Worm (Caenorhabditis elegans) whole organism, L4 larva: Measurements from ENCODE around the gene nhr-9.

Experiments used
- T20F7.1 ChIP-seq: fragments of 200-800 bp; sonication (Bioruptor generic); optimal IDR thresholded peaks from 2 replicates; lab custom pipeline; 2018; ENCODE audit warnings: mild to moderate bottlenecking, missing genetic modification characterization, missing compliant biosample characterization
- Y48G9A.11 ChIP-seq: fragments of 200-800 bp; sonication (Bioruptor generic); IDR thresholded peaks from 2 replicates; pipeline ENCODE4 v1.3.6; 2022; ENCODE audit warnings: missing genetic modification reagents, missing genetic modification characterization, missing compliant biosample characterization
- Y5F2A.4 ChIP-seq: fragments of 200-800 bp; sonication (Bioruptor generic); optimal IDR thresholded peaks from 2 replicates; lab custom pipeline; 2018; ENCODE audit warnings: mild to moderate bottlenecking, missing genetic modification characterization, missing compliant biosample characterization
- ZK337.2 ChIP-seq: fragments of 200-800 bp; sonication (Bioruptor generic); IDR thresholded peaks from 2 replicates; pipeline ENCODE4 v1.3.6; 2022; ENCODE audit warnings: missing genetic modification reagents, missing genetic modification characterization, missing compliant biosample characterization
- ZK546.5 ChIP-seq, 2 experiments: sonication (generic microtip); optimal IDR thresholded peaks; 2 replicates each; lab custom pipeline; 2017; ENCODE audit warnings: missing biosample characterization in 2 of 2, missing genetic modification characterization in 2 of 2
- aha-1 ChIP-seq: fragments of 150-350 bp; peaks from one replicate; lab custom pipeline; 2014; ENCODE audit warnings: missing biosample characterization, missing genetic modification characterization
- aly-2 ChIP-seq: sonication (generic microtip); optimal IDR thresholded peaks from 2 replicates; lab custom pipeline; 2018; ENCODE audit warnings: missing biosample characterization, missing genetic modification characterization
- ama-1 ChIP-seq: fragments of 150-350 bp; optimal IDR thresholded peaks from 2 replicates; lab custom pipeline; 2014; ENCODE audit warnings: inconsistent platforms, mixed read lengths
- arid-1 ChIP-seq: fragments of 200-800 bp; sonication (Bioruptor generic); conservative IDR thresholded peaks from 2 replicates; pipeline ENCODE4 v1.3.6; 2022; ENCODE audit warnings: missing genetic modification reagents, missing genetic modification characterization, missing compliant biosample characterization
- ceh-32 ChIP-seq: sonication (generic microtip); optimal IDR thresholded peaks from 2 replicates; lab custom pipeline; 2016; ENCODE audit warnings: mild to moderate bottlenecking, missing genetic modification characterization, missing compliant biosample characterization; ENCODE audit not compliant: poor library complexity
- ceh-44 ChIP-seq: fragments of 200-800 bp; sonication (Bioruptor generic); IDR thresholded peaks from 2 replicates; pipeline ENCODE4 v1.3.6; 2022; ENCODE audit warnings: missing genetic modification reagents, missing genetic modification characterization, missing compliant biosample characterization
- ceh-62 ChIP-seq: sonication (generic microtip); optimal IDR thresholded peaks from 2 replicates; lab custom pipeline; 2017; ENCODE audit warnings: missing biosample characterization, missing genetic modification characterization
- cey-2 ChIP-seq: sonication (generic microtip); optimal IDR thresholded peaks from 3 replicates; lab custom pipeline; 2017; ENCODE audit warnings: missing genetic modification characterization, mild to moderate bottlenecking, missing compliant biosample characterization, antibody characterized with exemption, borderline replicate concordance; ENCODE audit not compliant: insufficient read depth
- daf-16 ChIP-seq, 3 experiments: sonication (generic microtip); optimal IDR thresholded peaks; 2 replicates each; lab custom pipeline; 2016 to 2017; ENCODE audit warnings: missing genetic modification characterization in 3 of 3, missing genetic modification reagents in 3 of 3, mild to moderate bottlenecking in 2 of 3, missing compliant biosample characterization in 2 of 3, missing biosample characterization in 1 of 3, moderate library complexity in 1 of 3
- dmd-6 ChIP-seq: fragments of 200-800 bp; sonication (Bioruptor generic); IDR thresholded peaks from 2 replicates; pipeline ENCODE4 v1.3.6; 2022; ENCODE audit warnings: missing genetic modification reagents, missing genetic modification characterization, missing compliant biosample characterization
- dpl-1 ChIP-seq: fragments of 150-350 bp; optimal IDR thresholded peaks from 2 replicates; lab custom pipeline; 2014; ENCODE audit warnings: missing biosample characterization, missing genetic modification reagents, missing genetic modification characterization
- dve-1 ChIP-seq: sonication (generic microtip); optimal IDR thresholded peaks from 2 replicates; lab custom pipeline; 2017; ENCODE audit warnings: antibody characterized with exemption, mild to moderate bottlenecking, missing genetic modification characterization, missing compliant biosample characterization; ENCODE audit not compliant: insufficient read depth
- gei-8 ChIP-seq: fragments of 200-800 bp; sonication (Bioruptor generic); optimal IDR thresholded peaks from 2 replicates; lab custom pipeline; 2018; ENCODE audit warnings: mild to moderate bottlenecking, missing genetic modification characterization, missing compliant biosample characterization
- hif-1 ChIP-seq, 2 experiments: sonication (generic microtip); optimal IDR thresholded peaks; 2 replicates each; lab custom pipeline; 2016 to 2017; ENCODE audit warnings: missing compliant biosample characterization in 2 of 2, missing genetic modification characterization in 2 of 2, missing genetic modification reagents in 2 of 2, missing genotype in 2 of 2, mild to moderate bottlenecking in 1 of 2
- hlh-11 ChIP-seq: fragments of 200-800 bp; sonication (Bioruptor generic); optimal IDR thresholded peaks from 2 replicates; lab custom pipeline; 2018; ENCODE audit warnings: mild to moderate bottlenecking, missing genetic modification characterization, missing compliant biosample characterization
- hlh-30 ChIP-seq: sonication (generic microtip); optimal IDR thresholded peaks from 2 replicates; lab custom pipeline; 2017; ENCODE audit warnings: antibody characterized with exemption, mild to moderate bottlenecking, missing genetic modification characterization, missing compliant biosample characterization; ENCODE audit not compliant: insufficient read depth
- jun-1 ChIP-seq: fragments of 150-350 bp; optimal IDR thresholded peaks from 2 replicates; lab custom pipeline; 2014; ENCODE audit warnings: missing biosample characterization, missing genetic modification reagents, missing genetic modification characterization
- lim-7 ChIP-seq: fragments of 200-800 bp; sonication (Bioruptor generic); IDR thresholded peaks from 2 replicates; pipeline ENCODE4 v1.3.6; 2022; ENCODE audit warnings: missing genetic modification characterization, missing compliant biosample characterization
- lin-15B ChIP-seq: fragments of 150-350 bp; sonication (generic microtip); optimal IDR thresholded peaks from 3 replicates; lab custom pipeline; 2014; ENCODE audit warnings: missing biosample characterization, missing genetic modification characterization
- lin-29 ChIP-seq: fragments of 200-800 bp; sonication (Bioruptor generic); IDR thresholded peaks from 2 replicates; pipeline ENCODE4 v1.3.6; 2022; ENCODE audit warnings: missing genetic modification reagents, missing genetic modification characterization, missing compliant biosample characterization
- lin-39 ChIP-seq: fragments of 150-350 bp; optimal IDR thresholded peaks from 2 replicates; lab custom pipeline; 2014; ENCODE audit warnings: missing biosample characterization, missing genetic modification reagents, missing genetic modification characterization
- lsy-2 ChIP-seq, 2 experiments: fragments of 150-350 bp in 1 of 2; sonication (generic microtip) in 1 of 2; optimal IDR thresholded peaks; 2 replicates each; lab custom pipeline; 2014 to 2017; ENCODE audit warnings: missing biosample characterization in 2 of 2, missing genetic modification characterization in 2 of 2
- madf-9 ChIP-seq: fragments of 200-800 bp; sonication (Bioruptor generic); conservative IDR thresholded peaks from 2 replicates; pipeline ENCODE4 v1.3.6; 2022; ENCODE audit warnings: missing genetic modification reagents, missing genetic modification characterization, missing compliant biosample characterization
- mes-2 ChIP-seq: sonication (generic microtip); optimal IDR thresholded peaks from 2 replicates; lab custom pipeline; 2016; ENCODE audit warnings: missing genotype, mild to moderate bottlenecking, missing genetic modification characterization, missing compliant biosample characterization; ENCODE audit not compliant: poor library complexity, severe bottlenecking
- mxl-2 ChIP-seq: fragments of 200-800 bp; sonication (Bioruptor generic); conservative IDR thresholded peaks from 2 replicates; pipeline ENCODE4 v1.3.6; 2022; ENCODE audit warnings: missing genetic modification reagents, missing genetic modification characterization, missing compliant biosample characterization
- mxl-3 ChIP-seq: fragments of 200-800 bp; sonication (Bioruptor generic); optimal IDR thresholded peaks from 2 replicates; lab custom pipeline; 2018; ENCODE audit warnings: mild to moderate bottlenecking, missing genetic modification characterization, missing compliant biosample characterization
- nhr-11 ChIP-seq: fragments of 150-350 bp; optimal IDR thresholded peaks from 2 replicates; lab custom pipeline; 2014; ENCODE audit warnings: missing biosample characterization, missing genetic modification characterization
- nhr-111 ChIP-seq: fragments of 200-800 bp; sonication (Bioruptor generic); optimal IDR thresholded peaks from 2 replicates; lab custom pipeline; 2018; ENCODE audit warnings: mild to moderate bottlenecking, missing genetic modification characterization, missing compliant biosample characterization
- nhr-25 ChIP-seq: sonication (generic microtip); optimal IDR thresholded peaks from 2 replicates; lab custom pipeline; 2017; ENCODE audit warnings: missing genetic modification characterization, mild to moderate bottlenecking, missing compliant biosample characterization, antibody characterized with exemption, moderate library complexity, borderline replicate concordance; ENCODE audit not compliant: insufficient read depth
- nhr-28 ChIP-seq: fragments of 150-350 bp; optimal IDR thresholded peaks from 2 replicates; lab custom pipeline; 2014; ENCODE audit warnings: missing biosample characterization, missing genetic modification characterization
- nhr-41 ChIP-seq: fragments of 200-800 bp; sonication (Bioruptor generic); IDR thresholded peaks from 2 replicates; pipeline ENCODE4 v1.3.6; 2022; ENCODE audit warnings: missing genetic modification reagents, missing genetic modification characterization, missing compliant biosample characterization
- nhr-42 ChIP-seq: fragments of 200-800 bp; sonication (Bioruptor generic); IDR thresholded peaks from 2 replicates; pipeline ENCODE4 v1.3.6; 2022; ENCODE audit warnings: missing genetic modification characterization, missing compliant biosample characterization
- nhr-76 ChIP-seq: fragments of 150-350 bp; optimal IDR thresholded peaks from 2 replicates; lab custom pipeline; 2014; ENCODE audit warnings: missing biosample characterization, missing genetic modification characterization
- pqm-1 ChIP-seq: sonication (generic microtip); optimal IDR thresholded peaks from 2 replicates; lab custom pipeline; 2017; ENCODE audit warnings: missing biosample characterization, missing genetic modification characterization
- saeg-2 ChIP-seq: fragments of 200-800 bp; sonication (Bioruptor generic); IDR thresholded peaks from 2 replicates; pipeline ENCODE4 v1.3.6; 2022; ENCODE audit warnings: missing genetic modification reagents, missing genetic modification characterization, missing compliant biosample characterization
- skn-1 ChIP-seq: fragments of 150-350 bp; optimal IDR thresholded peaks from 2 replicates; lab custom pipeline; 2014; ENCODE audit warnings: missing biosample characterization, missing genetic modification characterization
- snpc-4 ChIP-seq: fragments of 150-350 bp; optimal IDR thresholded peaks from 2 replicates; lab custom pipeline; 2014; ENCODE audit warnings: missing biosample characterization, missing genetic modification characterization
- spr-3 ChIP-seq: fragments of 200-800 bp; sonication (Bioruptor generic); optimal IDR thresholded peaks from 2 replicates; lab custom pipeline; 2018; ENCODE audit warnings: mild to moderate bottlenecking, missing genetic modification characterization, missing compliant biosample characterization
- unc-130 ChIP-seq: sonication (generic microtip); optimal IDR thresholded peaks from 2 replicates; lab custom pipeline; 2016; ENCODE audit warnings: missing genetic modification reagents, missing genetic modification characterization, missing compliant biosample characterization
- zag-1 ChIP-seq: fragments of 150-350 bp; optimal IDR thresholded peaks from 2 replicates; lab custom pipeline; 2014; ENCODE audit warnings: missing biosample characterization, missing genetic modification characterization
- zfp-2 ChIP-seq: sonication (generic microtip); optimal IDR thresholded peaks from 2 replicates; lab custom pipeline; 2016; ENCODE audit warnings: mild to moderate bottlenecking, missing genetic modification characterization, missing compliant biosample characterization
- zfp-3 ChIP-seq: fragments of 200-800 bp; sonication (Bioruptor generic); conservative IDR thresholded peaks from 2 replicates; pipeline ENCODE4 v1.3.6; 2022; ENCODE audit warnings: missing genetic modification reagents, missing genetic modification characterization, missing compliant biosample characterization

nhr-9 gene

ce11 chrIII:7087180-7087579 lies 8.1 kb upstream of the nhr-9 start:
- TF ChIP-seq hlh-11 (tag; lab: Kevin White, UChicago) (no peak), nhr-28 (tag; lab: Kevin White, UChicago) (peak; percentile 66), daf-16 (GFP tag; optimal IDR thresholded peaks at IDR 0.05; lab: Kevin White, UChicago) (no peak), daf-16 (tag; optimal IDR thresholded peaks at IDR 0.05; lab: Kevin White, UChicago) (peak; percentile 18), dpl-1 (GFP tag; lab: Kevin White, UChicago) (no peak)

ce11 chrIII:7087691-7088323 lies 7.5 kb upstream of the nhr-9 start, which contains the start of gene fubl-2:
TSS of gene fubl-2 (minus strand) at chrIII:7087741.
- TF ChIP-seq skn-1 (tag; lab: Kevin White, UChicago) (no peak), nhr-41 (GFP tag; lab: Robert Waterston, UW) (no peak), saeg-2 (GFP tag; lab: Robert Waterston, UW) (no peak), ama-1 (lab: Kevin White, UChicago) (no peak), zfp-2 (tag; lab: Kevin White, UChicago) (no peak), ceh-62 (tag; lab: Kevin White, UChicago) (no peak), snpc-4 (no peak), mes-2 (peak; percentile 98), ceh-44 (GFP tag; lab: Robert Waterston, UW) (no peak), pqm-1 (tag; lab: Kevin White, UChicago) (no peak), unc-130 (GFP tag; lab: Kevin White, UChicago) (peak; percentile 79), hlh-11 (tag; lab: Kevin White, UChicago) (no peak), T20F7.1 (GFP tag; lab: Kevin White, UChicago) (no peak), nhr-111 (GFP tag; lab: Kevin White, UChicago) (no peak), mxl-2 (GFP tag; lab: Robert Waterston, UW) (no peak), ZK546.5 (tag; optimal IDR thresholded peaks at IDR 0.05; lab: Kevin White, UChicago) (no peak), ZK337.2 (GFP tag; lab: Robert Waterston, UW) (no peak), zag-1 (tag; lab: Kevin White, UChicago) (no peak), arid-1 (GFP tag; lab: Robert Waterston, UW) (no peak), nhr-42 (GFP tag; lab: Robert Waterston, UW) (no peak), zfp-3 (no peak), lin-39 (tag; lab: Kevin White, UChicago) (no peak), lin-15B (tag; lab: Kevin White, UChicago) (no peak), nhr-76 (tag; lab: Kevin White, UChicago) (no peak), ceh-32 (tag; lab: Kevin White, UChicago) (no peak), lim-7 (GFP tag; lab: Robert Waterston, UW) (no peak), lsy-2 (tag; optimal IDR thresholded peaks at IDR 0.05; lab: Kevin White, UChicago) (peak; percentile 22 to 89), nhr-28 (tag; lab: Kevin White, UChicago) (peak; percentile 26), dve-1 (tag; lab: Kevin White, UChicago) (no peak), madf-9 (no peak), nhr-11 (peak; percentile 6), aha-1 (no peak), spr-3 (GFP tag; lab: Kevin White, UChicago) (no peak), jun-1 (tag; lab: Kevin White, UChicago) (no peak), lin-29 (GFP tag; lab: Robert Waterston, UW) (no peak), hif-1 (tag; optimal IDR thresholded peaks at IDR 0.05; lab: Kevin White, UChicago) (peak in 1 of 2 experiments; percentile 88), hlh-30 (tag; lab: Kevin White, UChicago) (peak; percentile 49), mxl-3 (GFP tag; lab: Kevin White, UChicago) (peak; percentile 33), cey-2 (tag; lab: Kevin White, UChicago) (no peak), gei-8 (GFP tag; lab: Kevin White, UChicago) (no peak), dmd-6 (GFP tag; lab: Robert Waterston, UW) (peak; percentile 27; the same call in 1 of the 2 replicates), aly-2 (tag; lab: Kevin White, UChicago) (no peak), nhr-25 (tag; lab: Kevin White, UChicago) (no peak), Y5F2A.4 (no peak), dpl-1 (GFP tag; lab: Kevin White, UChicago) (peak; percentile 73), Y48G9A.11 (GFP tag; lab: Robert Waterston, UW) (no peak)
